Fruit fly (Drosophila melanogaster) whole organism, embryonic: ENCODE results near the gene RpL4.

Experiments
- Asciz ChIP-seq: fragments of 200-800 bp; sonication (Bioruptor generic); optimal IDR thresholded peaks from 2 replicates; lab custom pipeline; 2017; ENCODE audit warnings: missing biosample characterization, mild to moderate bottlenecking, missing genetic modification characterization, missing genetic modification reagents
- BtbVII ChIP-seq: fragments of 200-800 bp; sonication (Bioruptor generic); optimal IDR thresholded peaks from 3 replicates; lab custom pipeline; 2017; ENCODE audit warnings: missing biosample characterization, mild to moderate bottlenecking, missing genetic modification characterization
- CG10209 ChIP-seq: fragments of 200-800 bp; sonication (Bioruptor generic); optimal IDR thresholded peaks from 3 replicates; lab custom pipeline; 2017; ENCODE audit warnings: missing biosample characterization, mild to moderate bottlenecking, missing genetic modification characterization, missing genetic modification reagents
- CG10565 ChIP-seq: fragments of 200-800 bp; sonication (Bioruptor generic); optimal IDR thresholded peaks from 3 replicates; lab custom pipeline; 2016; ENCODE audit warnings: missing biosample characterization, mild to moderate bottlenecking, missing genetic modification characterization
- CG1233 ChIP-seq: fragments of 200-800 bp; sonication (Bioruptor generic); optimal IDR thresholded peaks from 4 replicates; lab custom pipeline; 2018; ENCODE audit warnings: missing biosample characterization, mild to moderate bottlenecking, missing genetic modification characterization
- CG13424 ChIP-seq: fragments of 200-800 bp; sonication (Bioruptor generic); optimal IDR thresholded peaks from 2 replicates; lab custom pipeline; 2019; ENCODE audit warnings: missing biosample characterization, mild to moderate bottlenecking, missing genetic modification characterization, moderate library complexity
- CG15696 ChIP-seq: fragments of 200-800 bp; sonication (Bioruptor generic); optimal IDR thresholded peaks from 2 replicates; lab custom pipeline; 2019; ENCODE audit warnings: missing biosample characterization, mild to moderate bottlenecking, missing genetic modification characterization, moderate library complexity
- CG1647 ChIP-seq: fragments of 200-800 bp; sonication (Bioruptor generic); optimal IDR thresholded peaks from 3 replicates; lab custom pipeline; 2016; ENCODE audit warnings: missing biosample characterization, missing genetic modification characterization
- CG16863 ChIP-seq: fragments of 200-800 bp; sonication (Bioruptor generic); optimal IDR thresholded peaks from 3 replicates; lab custom pipeline; 2016; ENCODE audit warnings: missing biosample characterization, missing genetic modification characterization
- CG2202 ChIP-seq: fragments of 200-800 bp; sonication (Bioruptor generic); optimal IDR thresholded peaks from 2 replicates; lab custom pipeline; 2018; ENCODE audit warnings: missing biosample characterization, mild to moderate bottlenecking, missing genetic modification characterization
- CG3281 ChIP-seq: fragments of 200-800 bp; sonication (Bioruptor generic); optimal IDR thresholded peaks from 3 replicates; lab custom pipeline; 2017; ENCODE audit warnings: missing biosample characterization, mild to moderate bottlenecking, missing genetic modification characterization
- CG3407 ChIP-seq: fragments of 200-800 bp; sonication (Bioruptor generic); optimal IDR thresholded peaks from 2 replicates; lab custom pipeline; 2018; ENCODE audit warnings: missing biosample characterization, mild to moderate bottlenecking, missing genetic modification characterization
- CG4360 ChIP-seq: fragments of 200-800 bp; sonication (Bioruptor generic); IDR thresholded peaks from 2 replicates; pipeline ENCODE4 v1.3.6; 2022; ENCODE audit warnings: missing biosample characterization, missing genetic modification characterization
- CG6254 ChIP-seq: fragments of 200-800 bp; sonication (Bioruptor generic); optimal IDR thresholded peaks from 3 replicates; lab custom pipeline; 2017; ENCODE audit warnings: mild to moderate bottlenecking, missing biosample characterization, missing genetic modification reagents, missing genetic modification characterization
- CG6272 ChIP-seq: fragments of 200-800 bp; sonication (Bioruptor generic); IDR thresholded peaks from 2 replicates; pipeline ENCODE4 v1.3.6; 2022; ENCODE audit warnings: missing biosample characterization, missing genetic modification characterization
- CG6813 ChIP-seq: fragments of 200-800 bp; sonication (Bioruptor generic); optimal IDR thresholded peaks from 2 replicates; lab custom pipeline; 2017; ENCODE audit warnings: missing biosample characterization, missing genetic modification characterization, mild to moderate bottlenecking, moderate library complexity, missing genetic modification reagents
- CG8478 ChIP-seq: fragments of >200 bp; optimal IDR thresholded peaks from 2 replicates; lab custom pipeline; 2018
- Chrac-16 ChIP-seq: fragments of 200-800 bp; sonication (Bioruptor generic); optimal IDR thresholded peaks from 3 replicates; lab custom pipeline; 2016; ENCODE audit warnings: missing biosample characterization, missing genetic modification characterization
- E2f2 ChIP-seq: fragments of 200-800 bp; sonication (Bioruptor generic); IDR thresholded peaks from 2 replicates; pipeline ENCODE4 v1.3.6; 2022; ENCODE audit warnings: missing biosample characterization, missing genetic modification characterization
- Ets97D ChIP-seq: fragments of 200-800 bp; sonication (Bioruptor generic); optimal IDR thresholded peaks from 3 replicates; lab custom pipeline; 2016; ENCODE audit warnings: missing biosample characterization, missing genetic modification characterization
- HHEX ChIP-seq: fragments of 200-800 bp; sonication (Bioruptor generic); optimal IDR thresholded peaks from 3 replicates; lab custom pipeline; 2017; ENCODE audit warnings: missing biosample characterization, mild to moderate bottlenecking, missing genetic modification characterization, missing genetic modification reagents
- Hand ChIP-seq: fragments of 200-800 bp; sonication (Bioruptor generic); optimal IDR thresholded peaks from 2 replicates; lab custom pipeline; 2017; ENCODE audit warnings: mild to moderate bottlenecking, missing biosample characterization, missing genetic modification reagents, missing genetic modification characterization
- HmgD ChIP-seq: fragments of 200-800 bp; sonication (Bioruptor generic); optimal IDR thresholded peaks from 3 replicates; lab custom pipeline; 2016; ENCODE audit warnings: missing biosample characterization, missing genetic modification characterization
- Hr78 ChIP-seq, 2 experiments: fragments of 200-800 bp in 1 of 2; fragments of >200 bp in 1 of 2; sonication (Bioruptor generic) in 1 of 2; optimal IDR thresholded peaks; 2 replicates each; lab custom pipeline; 2017 to 2019; ENCODE audit warnings: missing biosample characterization in 2 of 2, missing genetic modification characterization in 2 of 2, mild to moderate bottlenecking in 1 of 2, moderate library complexity in 1 of 2
- MTF-1 ChIP-seq: fragments of 200-800 bp; sonication (Bioruptor generic); optimal IDR thresholded peaks from 2 replicates; lab custom pipeline; 2018; ENCODE audit warnings: missing biosample characterization, mild to moderate bottlenecking, missing genetic modification characterization, borderline replicate concordance
- Nf-YB ChIP-seq: fragments of 200-800 bp; sonication (Bioruptor generic); optimal IDR thresholded peaks from 3 replicates; lab custom pipeline; 2019; ENCODE audit warnings: missing biosample characterization, mild to moderate bottlenecking, missing genetic modification characterization, moderate library complexity
- aop ChIP-seq: fragments of 200-800 bp; sonication (Bioruptor generic); IDR thresholded peaks from 2 replicates; pipeline ENCODE4 v1.3.6; 2022; ENCODE audit warnings: missing biosample characterization, missing genetic modification characterization
- bab2 ChIP-seq: fragments of 200-800 bp; sonication (Bioruptor generic); optimal IDR thresholded peaks from 2 replicates; lab custom pipeline; 2016; ENCODE audit warnings: missing biosample characterization, missing genetic modification characterization
- bsh ChIP-seq, 2 experiments: fragments of 200-800 bp; sonication (Bioruptor generic); optimal IDR thresholded peaks; 2 replicates each; lab custom pipeline; 2017 to 2018; ENCODE audit warnings: mild to moderate bottlenecking in 2 of 2, missing biosample characterization in 2 of 2, missing genetic modification characterization in 2 of 2, moderate library complexity in 1 of 2
- caup ChIP-seq: fragments of 200-800 bp; sonication (Bioruptor generic); optimal IDR thresholded peaks from 3 replicates; lab custom pipeline; 2017; ENCODE audit warnings: missing biosample characterization, mild to moderate bottlenecking, missing genetic modification characterization, moderate library complexity; ENCODE audit not compliant: severe bottlenecking
- croc ChIP-seq: fragments of 200-800 bp; sonication (Bioruptor generic); conservative IDR thresholded peaks from 3 replicates; pipeline ENCODE4 v1.3.6; 2022; ENCODE audit warnings: missing biosample characterization, missing genetic modification characterization
- cwo ChIP-seq: fragments of 200-800 bp; sonication (Bioruptor generic); optimal IDR thresholded peaks from 3 replicates; lab custom pipeline; 2017; ENCODE audit warnings: missing biosample characterization, missing genetic modification characterization, mild to moderate bottlenecking, moderate library complexity, missing genetic modification reagents
- esg ChIP-seq: fragments of 200-800 bp; sonication (Bioruptor generic); conservative IDR thresholded peaks from 2 replicates; pipeline ENCODE4 v1.3.6; 2022; ENCODE audit warnings: missing biosample characterization, missing genetic modification characterization
- ewg ChIP-seq: fragments of 200-800 bp; sonication (Bioruptor generic); optimal IDR thresholded peaks from 3 replicates; lab custom pipeline; 2017; ENCODE audit warnings: mild to moderate bottlenecking, missing biosample characterization, missing genetic modification reagents, missing genetic modification characterization
- fd102C ChIP-seq: fragments of 200-800 bp; sonication (Bioruptor generic); optimal IDR thresholded peaks from 2 replicates; lab custom pipeline; 2018; ENCODE audit warnings: missing biosample characterization, mild to moderate bottlenecking, missing genetic modification characterization, moderate library complexity
- gem ChIP-seq: fragments of 200-800 bp; sonication (Bioruptor generic); optimal IDR thresholded peaks from 2 replicates; lab custom pipeline; 2019; ENCODE audit warnings: missing biosample characterization, mild to moderate bottlenecking, missing genetic modification characterization, moderate library complexity
- ham ChIP-seq: fragments of 200-800 bp; sonication (Bioruptor generic); IDR thresholded peaks from 2 replicates; pipeline ENCODE4 v1.3.6; 2022; ENCODE audit warnings: missing biosample characterization, missing genetic modification characterization
- lola ChIP-seq, 3 experiments: fragments of >200 bp in 2 of 3; fragments of 200-800 bp in 1 of 3; sonication (Bioruptor generic) in 1 of 3; optimal IDR thresholded peaks; 2 replicates each; lab custom pipeline; 2017 to 2019; ENCODE audit warnings: missing biosample characterization in 3 of 3, missing genetic modification characterization in 3 of 3, mild to moderate bottlenecking in 1 of 3, moderate library complexity in 1 of 3
- nerfin-1 ChIP-seq: fragments of 200-800 bp; sonication (Bioruptor generic); optimal IDR thresholded peaks from 3 replicates; lab custom pipeline; 2019; ENCODE audit warnings: missing biosample characterization, mild to moderate bottlenecking, missing genetic modification characterization, moderate library complexity
- odd ChIP-seq: fragments of 200-800 bp; sonication (Bioruptor generic); optimal IDR thresholded peaks from 2 replicates; lab custom pipeline; 2017; ENCODE audit warnings: missing biosample characterization, mild to moderate bottlenecking, missing genetic modification characterization
- pfk ChIP-seq: fragments of 200-800 bp; sonication (Bioruptor generic); optimal IDR thresholded peaks from 2 replicates; lab custom pipeline; 2018; ENCODE audit warnings: missing biosample characterization, mild to moderate bottlenecking, missing genetic modification characterization, moderate library complexity
- prd ChIP-seq, 3 experiments: fragments of >200 bp in 2 of 3; fragments of 200-800 bp in 1 of 3; sonication (Bioruptor generic) in 1 of 3; optimal IDR thresholded peaks in 2 of 3; IDR thresholded peaks in 1 of 3; 2 replicates in 2 of 3; 3 replicates in 1 of 3; pipeline versions ENCODE4 v1.3.6 to Lab custom; 2017 to 2022; ENCODE audit warnings: missing biosample characterization in 1 of 3, missing genetic modification characterization in 1 of 3
- ro ChIP-seq: fragments of 200-800 bp; sonication (Bioruptor generic); IDR thresholded peaks from 2 replicates; pipeline ENCODE4 v1.3.6; 2022; ENCODE audit warnings: missing biosample characterization, missing genetic modification characterization
- sd ChIP-seq: fragments of 200-800 bp; sonication (Bioruptor generic); optimal IDR thresholded peaks from 3 replicates; lab custom pipeline; 2018; ENCODE audit warnings: missing biosample characterization, mild to moderate bottlenecking, missing genetic modification characterization, moderate library complexity
- seq ChIP-seq: fragments of 200-800 bp; sonication (Bioruptor generic); IDR thresholded peaks from 2 replicates; pipeline ENCODE4 v1.3.6; 2022; ENCODE audit warnings: missing biosample characterization, missing genetic modification characterization
- tll ChIP-seq, 2 experiments: fragments of 200-800 bp in 1 of 2; fragments of >200 bp in 1 of 2; sonication (Bioruptor generic) in 1 of 2; optimal IDR thresholded peaks; 2 replicates each; lab custom pipeline; 2017 to 2019; ENCODE audit warnings: missing biosample characterization in 2 of 2, missing genetic modification characterization in 2 of 2, mild to moderate bottlenecking in 1 of 2, moderate library complexity in 1 of 2
- wek ChIP-seq: fragments of 200-800 bp; sonication (Bioruptor generic); optimal IDR thresholded peaks from 3 replicates; lab custom pipeline; 2018; ENCODE audit warnings: missing biosample characterization, mild to moderate bottlenecking, missing genetic modification characterization, moderate library complexity

The RpL4 gene

DNA sequence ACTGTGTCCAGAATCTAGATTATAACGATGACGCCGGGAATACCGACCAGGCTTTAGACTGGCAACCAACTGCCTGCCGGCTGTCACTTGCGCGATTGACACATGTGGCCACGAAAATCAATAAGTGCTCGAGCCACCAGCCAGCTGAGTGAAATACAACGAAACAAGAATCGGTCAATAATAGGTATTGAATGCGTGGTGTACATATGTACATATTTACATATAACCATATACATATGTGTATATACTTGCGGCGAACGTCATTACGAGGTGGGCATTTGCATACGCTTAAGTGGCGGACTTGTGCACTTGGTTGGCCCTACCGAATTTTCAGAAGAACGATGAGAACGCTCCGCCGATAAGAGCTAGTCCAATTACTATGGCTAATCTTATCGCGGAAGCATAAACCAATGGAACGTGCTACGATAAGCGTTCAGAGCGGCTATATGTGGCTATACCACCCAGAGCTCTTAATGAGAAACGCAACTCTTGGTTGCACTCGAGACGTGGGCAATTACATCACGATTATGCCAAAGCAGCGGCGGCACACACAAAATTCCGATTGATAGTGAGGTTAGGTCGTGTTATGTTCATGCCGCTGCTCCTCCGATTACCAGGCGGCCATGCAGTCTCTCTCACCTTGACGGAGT lies 24.1 kb downstream of the RpL4 start (continued):
- TF ChIP-seq ro (GFP tag; lab: Robert Waterston, UW) (no peak), ham (no peak), CG8478 (no peak), ewg (no peak), esg (no peak), lola (GFP tag; optimal IDR thresholded peaks at IDR 0.05; lab: Kevin White, UChicago) (peak in 1 of 3 experiments; percentile 10), cwo (GFP tag; lab: Kevin White, UChicago) (peak; percentile 82), bab2 (no peak), caup (peak; percentile 7), CG3407 (GFP tag; lab: Kevin White, UChicago) (no peak), CG4360 (GFP tag; lab: Robert Waterston, UW) (peak; percentile 31; the same call in 1 of the 2 replicates), fd102C (no peak), E2f2 (peak; percentile 11; the same call in 1 of the 2 replicates), Nf-YB (GFP tag; lab: Kevin White, UChicago) (no peak), tll (GFP tag; optimal IDR thresholded peaks at IDR 0.05; lab: Kevin White, UChicago) (peak in 1 of 2 experiments; percentile 48), Asciz (GFP tag; lab: Kevin White, UChicago) (peak; percentile 29), BtbVII (GFP tag; lab: Kevin White, UChicago) (no peak), Hand (GFP tag; lab: Kevin White, UChicago) (no peak), bsh (GFP tag; optimal IDR thresholded peaks at IDR 0.05; lab: Kevin White, UChicago) (peak in 1 of 2 experiments; percentile 46), sd (peak; percentile 67), odd (GFP tag; lab: Kevin White, UChicago) (peak; percentile 34), HHEX (peak; percentile 38), CG1647 (GFP tag; lab: Kevin White, UChicago) (no peak), CG10209 (peak; percentile 5), Chrac-16 (GFP tag; lab: Kevin White, UChicago) (no peak), CG13424 (tag; lab: Kevin White, UChicago) (peak; percentile 2), CG10565 (GFP tag; lab: Kevin White, UChicago) (no peak), CG6813 (peak; percentile 43), CG1233 (GFP tag; lab: Kevin White, UChicago) (peak; percentile 7), prd (optimal IDR thresholded peaks at IDR 0.05; lab: Kevin White, UChicago) (no peak), prd (GFP tag; IDR thresholded peaks at IDR 0.05; lab: Robert Waterston, UW) (no peak), CG3281 (no peak), CG6254 (GFP tag; lab: Kevin White, UChicago) (no peak), wek (GFP tag; lab: Kevin White, UChicago) (peak; percentile 57), croc (GFP tag; lab: Robert Waterston, UW) (no peak), CG15696 (tag; lab: Kevin White, UChicago) (peak; percentile 51), Hr78 (GFP tag; optimal IDR thresholded peaks at IDR 0.05; lab: Kevin White, UChicago) (no peak), gem (tag; lab: Kevin White, UChicago) (peak; percentile 16), pfk (GFP tag; lab: Kevin White, UChicago) (peak; percentile 10), Ets97D (GFP tag; lab: Kevin White, UChicago) (no peak), CG16863 (GFP tag; lab: Kevin White, UChicago) (peak; percentile 12), HmgD (GFP tag; lab: Kevin White, UChicago) (no peak), CG2202 (tag; lab: Kevin White, UChicago) (peak; percentile 32), aop (GFP tag; lab: Robert Waterston, UW) (no peak), nerfin-1 (tag; lab: Kevin White, UChicago) (peak; percentile 35), CG6272 (GFP tag; lab: Robert Waterston, UW) (no peak), MTF-1 (GFP tag; lab: Kevin White, UChicago) (no peak), seq (GFP tag; lab: Robert Waterston, UW) (no peak)
